Worm (Caenorhabditis elegans) whole organism, late embryonic: ENCODE results near the gene ZK121.2.

Experiments used
- Y22D7AL.16 ChIP-seq: sonication (generic microtip); optimal IDR thresholded peaks from 2 replicates; lab custom pipeline; 2016; ENCODE audit warnings: missing genetic modification characterization, missing compliant biosample characterization
- ama-1 ChIP-seq: fragments of 150-350 bp; optimal IDR thresholded peaks from 2 replicates; lab custom pipeline; 2014
- ceh-14 ChIP-seq: sonication (generic microtip); optimal IDR thresholded peaks from 2 replicates; lab custom pipeline; 2016; ENCODE audit warnings: missing genotype, missing genetic modification characterization, missing compliant biosample characterization
- ceh-45 ChIP-seq: fragments of 200-800 bp; sonication (Bioruptor generic); IDR thresholded peaks from 2 replicates; pipeline ENCODE4 v1.3.6; 2022; ENCODE audit warnings: missing genetic modification reagents, missing genetic modification characterization, missing compliant biosample characterization
- ets-4 ChIP-seq: sonication (generic microtip); optimal IDR thresholded peaks from 2 replicates; lab custom pipeline; 2016; ENCODE audit warnings: missing genetic modification characterization, missing compliant biosample characterization
- eyg-1 ChIP-seq: sonication (generic microtip); optimal IDR thresholded peaks from 2 replicates; lab custom pipeline; 2016; ENCODE audit warnings: missing genotype, missing genetic modification characterization, missing compliant biosample characterization
- fkh-10 ChIP-seq: fragments of 150-350 bp; optimal IDR thresholded peaks from 2 replicates; lab custom pipeline; 2014; ENCODE audit warnings: missing biosample characterization, missing genetic modification reagents, missing genetic modification characterization
- lin-11 ChIP-seq: fragments of 200-800 bp; sonication (Bioruptor generic); optimal IDR thresholded peaks from 2 replicates; lab custom pipeline; 2018; ENCODE audit warnings: mild to moderate bottlenecking, missing genetic modification characterization, missing compliant biosample characterization
- pag-3 ChIP-seq: sonication (generic microtip); optimal IDR thresholded peaks from 2 replicates; lab custom pipeline; 2016; ENCODE audit warnings: missing compliant biosample characterization, missing genetic modification characterization, borderline replicate concordance
- pha-2 ChIP-seq: sonication (generic microtip); optimal IDR thresholded peaks from 2 replicates; lab custom pipeline; 2017; ENCODE audit warnings: mild to moderate bottlenecking, missing genetic modification characterization, missing compliant biosample characterization
- pha-4 ChIP-seq: fragments of 150-350 bp; optimal IDR thresholded peaks from 2 replicates; lab custom pipeline; 2018; ENCODE audit warnings: missing biosample characterization, missing genetic modification reagents, missing genetic modification characterization
- pqm-1 ChIP-seq: sonication (generic microtip); optimal IDR thresholded peaks from 2 replicates; lab custom pipeline; 2016; ENCODE audit warnings: missing genetic modification characterization, missing compliant biosample characterization
- pros-1 ChIP-seq: fragments of 150-350 bp; optimal IDR thresholded peaks from 2 replicates; lab custom pipeline; 2014; ENCODE audit warnings: missing biosample characterization, missing genetic modification reagents, missing genetic modification characterization
- ttx-3 ChIP-seq: sonication (generic microtip); optimal IDR thresholded peaks from 2 replicates; lab custom pipeline; 2016; ENCODE audit warnings: missing genetic modification reagents, missing genetic modification characterization, missing compliant biosample characterization

DNA sequence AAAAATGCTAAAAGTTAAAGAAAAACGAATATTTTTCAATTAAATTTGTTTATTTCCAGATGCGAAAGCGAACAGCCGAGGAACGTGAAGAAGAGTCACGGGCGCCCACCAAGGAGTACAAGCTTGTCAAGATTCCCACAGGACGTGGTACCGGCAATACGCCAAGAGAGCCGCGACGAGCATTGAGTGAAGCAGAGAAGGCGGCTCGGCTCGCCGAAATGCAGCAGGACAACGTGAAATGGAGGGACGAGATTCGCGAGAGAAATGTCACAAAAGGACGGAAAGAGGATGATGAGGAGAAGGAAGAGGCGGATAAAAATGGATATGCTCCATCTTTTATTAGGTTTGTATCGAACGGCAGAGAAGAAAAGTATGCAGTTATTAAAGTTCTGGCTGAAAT, 31.1 kb upstream of the ZK121.2 start:
- no peak for TF ChIP-seq pag-3 (tag; lab: Kevin White, UChicago)
- no peak for TF ChIP-seq pros-1 (tag; lab: Kevin White, UChicago)
- no peak for TF ChIP-seq ets-4 (tag; lab: Kevin White, UChicago)
- TF ChIP-seq pqm-1 (tag; lab: Kevin White, UChicago): no peak
- TF ChIP-seq ceh-14 (tag; lab: Kevin White, UChicago): no peak
- TF ChIP-seq pha-2: no peak
- TF ChIP-seq lin-11 (tag; lab: Kevin White, UChicago): no peak
- TF ChIP-seq ceh-45: no peak
- TF ChIP-seq Y22D7AL.16: no peak
- TF ChIP-seq eyg-1 (tag; lab: Kevin White, UChicago): no peak
- TF ChIP-seq pha-4 (tag; lab: Kevin White, UChicago): no peak
- TF ChIP-seq fkh-10 (GFP tag; lab: Kevin White, UChicago): no peak
- TF ChIP-seq ama-1 (lab: Kevin White, UChicago): no peak
- no peak for TF ChIP-seq ttx-3 (tag; lab: Kevin White, UChicago)
